Fruit fly (Drosophila melanogaster) whole organism, adult: ENCODE measurements around the gene CG5776.

Source experiments
- CG1620 ChIP-seq: fragments of 200-800 bp; sonication (Bioruptor generic); optimal IDR thresholded peaks from 2 replicates; lab custom pipeline; 2016; ENCODE audit warnings: missing biosample characterization, missing genetic modification characterization
- CG33017 ChIP-seq: fragments of 200-800 bp; sonication (Bioruptor generic); optimal IDR thresholded peaks from 2 replicates; lab custom pipeline; 2018; ENCODE audit warnings: missing biosample characterization, mild to moderate bottlenecking, missing genetic modification characterization, moderate library complexity
- CG5204 ChIP-seq: fragments of 200-800 bp; sonication (Bioruptor generic); optimal IDR thresholded peaks from 2 replicates; lab custom pipeline; 2016; ENCODE audit warnings: missing biosample characterization, missing genetic modification characterization
- CG7101 ChIP-seq: fragments of 200-800 bp; sonication (Bioruptor generic); optimal IDR thresholded peaks from 2 replicates; lab custom pipeline; 2018; ENCODE audit warnings: missing biosample characterization, mild to moderate bottlenecking, missing genetic modification characterization, moderate library complexity
- Clk ChIP-seq: fragments of 200-800 bp; sonication (Bioruptor generic); optimal IDR thresholded peaks from 2 replicates; lab custom pipeline; 2017; ENCODE audit warnings: missing biosample characterization, missing genetic modification characterization
- Hr96 ChIP-seq: fragments of 200-800 bp; sonication (Bioruptor generic); optimal IDR thresholded peaks from 2 replicates; lab custom pipeline; 2016; ENCODE audit warnings: missing biosample characterization, missing genetic modification characterization
- cic ChIP-seq: fragments of 200-800 bp; sonication (Bioruptor generic); optimal IDR thresholded peaks from 2 replicates; lab custom pipeline; 2017; ENCODE audit warnings: missing biosample characterization, mild to moderate bottlenecking, missing genetic modification characterization, moderate library complexity
- kay ChIP-seq: fragments of 200-800 bp; sonication (Bioruptor generic); peaks from one replicate; lab custom pipeline; 2016; ENCODE audit warnings: missing biosample characterization, missing genetic modification characterization, borderline replicate concordance
- ovo ChIP-seq: fragments of 200-800 bp; sonication (Bioruptor generic); optimal IDR thresholded peaks from 2 replicates; lab custom pipeline; 2016; ENCODE audit warnings: missing biosample characterization, missing genetic modification characterization

- TF ChIP-seq Clk (GFP tag; lab: Kevin White, UChicago) (no peak), ovo (no peak), CG7101 (tag; lab: Kevin White, UChicago) (no peak), kay (GFP tag; lab: Kevin White, UChicago) (no peak), Hr96 (GFP tag; lab: Kevin White, UChicago) (no peak), CG1620 (GFP tag; lab: Kevin White, UChicago) (no peak), CG33017 (tag; lab: Kevin White, UChicago) (peak; percentile 19), CG5204 (GFP tag; lab: Kevin White, UChicago) (no peak), cic (GFP tag; lab: Kevin White, UChicago) (peak; percentile 19)
Measured at dm6 chr2L:12718437-12719376, 14.5 kb upstream of the CG5776 start, which contains the start of gene MRP.
